Worm (Caenorhabditis elegans): ENCODE results near the gene xtr-2.

xtr-2 gene

ce11 chrX:12347822-12348221 lies 32.5 kb downstream of the xtr-2 start (continued):
- TF ChIP-seq ceh-40 (GFP tag; IDR thresholded peaks at IDR 0.05) (0 out of 2 replicates have a peak, but pooled peaks have one; percentile 38), chd-7 (tag; optimal IDR thresholded peaks at IDR 0.05) (peak; percentile 54), F37B4.10 (GFP tag; IDR thresholded peaks at IDR 0.05) (no peak), Y79H2A.3 (GFP tag; conservative IDR thresholded peaks at IDR 0.05) (no peak), nfyb-1 (GFP tag; IDR thresholded peaks at IDR 0.05) (peak; percentile 73), lag-1 (GFP tag; IDR thresholded peaks at IDR 0.05) (no peak), mxl-1 (tag; optimal IDR thresholded peaks at IDR 0.05) (peak; percentile 40), egl-44 (GFP tag; IDR thresholded peaks at IDR 0.05) (0 out of 2 replicates have a peak, but pooled peaks have one; percentile 36), unc-130 (GFP tag; optimal IDR thresholded peaks at IDR 0.05) (no peak), B0019.2 (GFP tag; conservative IDR thresholded peaks at IDR 0.05) (0 out of 2 replicates have a peak, but pooled peaks have one; percentile 7), aptf-3 (GFP tag; IDR thresholded peaks at IDR 0.05) (no peak), die-1 (tag; optimal IDR thresholded peaks at IDR 0.05) (peak; percentile 87), mcd-1 (GFP tag; IDR thresholded peaks at IDR 0.05) (no peak), let-607 (tag; optimal IDR thresholded peaks at IDR 0.05) (peak in 1 of 2 experiments; percentile 37), F39B2.1 (GFP tag; IDR thresholded peaks at IDR 0.05) (no peak), Y67H2A.10 (GFP tag; conservative IDR thresholded peaks at IDR 0.05) (no peak), nfya-2 (GFP tag; IDR thresholded peaks at IDR 0.05) (no peak), ztf-6 (GFP tag; IDR thresholded peaks at IDR 0.05) (no peak), xnd-1 (tag; optimal IDR thresholded peaks at IDR 0.05) (no peak), pbrm-1 (GFP tag; IDR thresholded peaks at IDR 0.05) (peak; percentile 88), T26A5.8 (tag; optimal IDR thresholded peaks at IDR 0.05) (no peak), dpl-1 (GFP tag; optimal IDR thresholded peaks at IDR 0.05) (no peak), F49E8.2 (tag; optimal IDR thresholded peaks at IDR 0.05; ENCODE audit: insufficient read depth) (no peak), ama-1 (optimal IDR thresholded peaks at IDR 0.05) (no peak), ama-1 (GFP tag; optimal IDR thresholded peaks at IDR 0.05) (peak in 1 of 2 experiments; percentile 42), nhr-120 (GFP tag; IDR thresholded peaks at IDR 0.05) (no peak), Y53G8AR.9 (GFP tag; conservative IDR thresholded peaks at IDR 0.05) (no peak), athp-1 (tag; optimal IDR thresholded peaks at IDR 0.05) (peak; percentile 54), attf-3 (GFP tag; conservative IDR thresholded peaks at IDR 0.05) (0 out of 2 replicates have a peak, but pooled peaks have one; percentile 16), akir-1 (GFP tag; optimal IDR thresholded peaks at IDR 0.05) (peak; percentile 14), somi-1 (GFP tag; optimal IDR thresholded peaks at IDR 0.05) (no peak), ZK185.1 (tag; optimal IDR thresholded peaks at IDR 0.05; ENCODE audit: poor library complexity, severe bottlenecking) (peak; percentile 71), lin-54 (GFP tag; optimal IDR thresholded peaks at IDR 0.05) (no peak), T07F8.4 (tag; optimal IDR thresholded peaks at IDR 0.05) (peak; percentile 59), egl-18 (GFP tag; IDR thresholded peaks at IDR 0.05) (no peak), rcor-1 (GFP tag; IDR thresholded peaks at IDR 0.05) (peak; percentile 72), nhr-90 (tag; optimal IDR thresholded peaks at IDR 0.05) (peak; percentile 83), rec-8 (tag; optimal IDR thresholded peaks at IDR 0.05) (peak; percentile 35 to 69), lin-40 (tag; optimal IDR thresholded peaks at IDR 0.05) (peak; percentile 60), egrh-3 (GFP tag; IDR thresholded peaks at IDR 0.05) (peak; percentile 48; the same call in 1 of the 2 replicates), K11D2.4 (GFP tag; IDR thresholded peaks at IDR 0.05) (no peak), hmg-20 (GFP tag; IDR thresholded peaks at IDR 0.05) (no peak), lin-26 (GFP tag; IDR thresholded peaks at IDR 0.05) (peak; percentile 83), zim-3 (tag; optimal IDR thresholded peaks at IDR 0.05) (no peak), dpff-1 (tag; optimal IDR thresholded peaks at IDR 0.05) (no peak), F52B5.7 (tag; optimal IDR thresholded peaks at IDR 0.05) (peak; percentile 58), madf-6 (GFP tag; IDR thresholded peaks at IDR 0.05) (0 out of 2 replicates have a peak, but pooled peaks have one; percentile 49), lir-1 (GFP tag; conservative IDR thresholded peaks at IDR 0.05) (no peak), pha-4 (tag; optimal IDR thresholded peaks at IDR 0.05) (no peak)

All from whole organism, young adult.